Worm (Caenorhabditis elegans): ENCODE measurements around the gene F17C11.2.

ce11 chrV:10903748-10904147, 44.3 kb upstream of the F17C11.2 start, which contains the start of gene F32D8.15:
- TF ChIP-seq ama-1 (optimal IDR thresholded peaks at IDR 0.05) (no peak), flt-1 (GFP tag; IDR thresholded peaks at IDR 0.05) (no peak), tbx-37 (GFP tag; conservative IDR thresholded peaks at IDR 0.05) (no peak), ceh-36 (tag; optimal IDR thresholded peaks at IDR 0.05) (no peak), aly-1 (tag; optimal IDR thresholded peaks at IDR 0.05) (no peak), tbx-11 (GFP tag; IDR thresholded peaks at IDR 0.05) (no peak), pes-1 (GFP tag; IDR thresholded peaks at IDR 0.05) (no peak), sea-1 (GFP tag; conservative IDR thresholded peaks at IDR 0.05) (no peak), hnd-1 (tag; optimal IDR thresholded peaks at IDR 0.05) (no peak)
